Fruit fly (Drosophila melanogaster): ENCODE measurements around the gene AdamTS-B.
A peak's percentile ranks its signal among the peaks of the same experiment; 100 is the strongest.

The AdamTS-B gene

dm6 chrX:5665902-5666301 is 32.5 kb upstream of the AdamTS-B start, which contains the start of the genes Sirt4 and CG4119 (continued):
- no peak for TF ChIP-seq Six4 (GFP tag; optimal IDR thresholded peaks at IDR 0.05)
- no peak for TF ChIP-seq CG1233 (GFP tag; optimal IDR thresholded peaks at IDR 0.05)
- TF ChIP-seq Hand (GFP tag; optimal IDR thresholded peaks at IDR 0.05) = no peak
- no peak for TF ChIP-seq disco-r (GFP tag; optimal IDR thresholded peaks at IDR 0.05)
- TF ChIP-seq HHEX (GFP tag; optimal IDR thresholded peaks at IDR 0.05) = no peak
- no peak for TF ChIP-seq Awh (GFP tag; IDR thresholded peaks at IDR 0.05)
- TF ChIP-seq CG15601 (tag; optimal IDR thresholded peaks at IDR 0.05) = no peak
- TF ChIP-seq pzg (GFP tag; optimal IDR thresholded peaks at IDR 0.05) = peak; percentile 93
- TF ChIP-seq CG18619 (GFP tag; optimal IDR thresholded peaks at IDR 0.05) = no peak
- TF ChIP-seq CG17829 (tag; optimal IDR thresholded peaks at IDR 0.05) = peak; percentile 61
- TF ChIP-seq insv (GFP tag; optimal IDR thresholded peaks at IDR 0.05) = peak in 1 of 2 experiments; percentile 7
- no peak for TF ChIP-seq pfk (GFP tag; optimal IDR thresholded peaks at IDR 0.05)
- TF ChIP-seq CG42726 (GFP tag; IDR thresholded peaks at IDR 0.05; ENCODE audit: partially characterized antibody) = peak; percentile 98
- no peak for TF ChIP-seq CG12299 (tag; optimal IDR thresholded peaks at IDR 0.05)
- TF ChIP-seq CG13287 (GFP tag; IDR thresholded peaks at IDR 0.05; ENCODE audit: partially characterized antibody) = peak; percentile 96
- no peak for TF ChIP-seq Optix (GFP tag; IDR thresholded peaks at IDR 0.05)
- peak; percentile 5 for TF ChIP-seq gcm (GFP tag; optimal IDR thresholded peaks at IDR 0.05)
- no peak for TF ChIP-seq CG3726 (GFP tag; IDR thresholded peaks at IDR 0.05)
- TF ChIP-seq gem (tag; optimal IDR thresholded peaks at IDR 0.05) = no peak
- TF ChIP-seq CG10543 (GFP tag; optimal IDR thresholded peaks at IDR 0.05) = no peak
- TF ChIP-seq scrt (GFP tag; optimal IDR thresholded peaks at IDR 0.05) = no peak
- no peak for TF ChIP-seq ERR (GFP tag; optimal IDR thresholded peaks at IDR 0.05)
- TF ChIP-seq Bgb (GFP tag; IDR thresholded peaks at IDR 0.05; ENCODE audit: partially characterized antibody) = peak; percentile 99
- peak; percentile 3 for TF ChIP-seq CG8388 (GFP tag; optimal IDR thresholded peaks at IDR 0.05)
- TF ChIP-seq CG6813 (GFP tag; optimal IDR thresholded peaks at IDR 0.05) = no peak
- TF ChIP-seq dimm (GFP tag; IDR thresholded peaks at IDR 0.05) = no peak
- TF ChIP-seq gfzf (GFP tag; optimal IDR thresholded peaks at IDR 0.05) = peak; percentile 29
- TF ChIP-seq ato (GFP tag; IDR thresholded peaks at IDR 0.05; ENCODE audit: partially characterized antibody) = peak; percentile 98
- peak; percentile 54 for TF ChIP-seq E2f2 (GFP tag; IDR thresholded peaks at IDR 0.05)
- TF ChIP-seq Hr51 (GFP tag; optimal IDR thresholded peaks at IDR 0.05) = no peak
- no peak for TF ChIP-seq Lpt (GFP tag; optimal IDR thresholded peaks at IDR 0.05)
- TF ChIP-seq NFAT (GFP tag; IDR thresholded peaks at IDR 0.05) = 0 out of 2 replicates have a peak, but pooled peaks have one; percentile 55
- TF ChIP-seq CG10462 (GFP tag; optimal IDR thresholded peaks at IDR 0.05) = no peak
- peak; percentile 19 for TF ChIP-seq sd (tag; optimal IDR thresholded peaks at IDR 0.05)
- TF ChIP-seq Doc2 (GFP tag; IDR thresholded peaks at IDR 0.05) = no peak
- TF ChIP-seq wdn (GFP tag; IDR thresholded peaks at IDR 0.05) = no peak
- TF ChIP-seq CG6683 (GFP tag; optimal IDR thresholded peaks at IDR 0.05) = no peak
- TF ChIP-seq rib (GFP tag; IDR thresholded peaks at IDR 0.05) = no peak
- TF ChIP-seq Hey (tag; optimal IDR thresholded peaks at IDR 0.05) = no peak
- no peak; the same call in 1 of the 2 replicates for TF ChIP-seq vvl (GFP tag; IDR thresholded peaks at IDR 0.05)
- TF ChIP-seq CG10366 (GFP tag; IDR thresholded peaks at IDR 0.05) = no peak
- TF ChIP-seq MTF-1 (GFP tag; optimal IDR thresholded peaks at IDR 0.05; ENCODE audit: borderline replicate concordance) = no peak
- TF ChIP-seq Nf-YC (tag; optimal IDR thresholded peaks at IDR 0.05) = peak; percentile 30
- no peak for TF ChIP-seq prd (optimal IDR thresholded peaks at IDR 0.05)
- peak; percentile 39; the same call in 1 of the 3 replicates for TF ChIP-seq prd (GFP tag; IDR thresholded peaks at IDR 0.05)
- TF ChIP-seq H2.0 (GFP tag; IDR thresholded peaks at IDR 0.05) = peak; percentile 5; the same call in 1 of the 2 replicates
- peak in 1 of 2 experiments; percentile 44 for TF ChIP-seq crp (GFP tag; optimal IDR thresholded peaks at IDR 0.05)
- no peak; the same call in 1 of the 2 replicates for TF ChIP-seq CG7372 (GFP tag; IDR thresholded peaks at IDR 0.05)
- no peak for TF ChIP-seq ems (GFP tag; optimal IDR thresholded peaks at IDR 0.05)
- no peak for TF ChIP-seq btn (GFP tag; optimal IDR thresholded peaks at IDR 0.05)
